Fruit fly (Drosophila melanogaster): ENCODE measurements around the gene Cyp304a1.
A peak's percentile ranks its signal among the peaks of the same experiment; 100 is the strongest.

Gene Cyp304a1

dm6 chr3R:12981334-12982166, 18.0 kb downstream of the Cyp304a1 start:
- peak; percentile 10 for TF ChIP-seq disco-r (GFP tag; optimal IDR thresholded peaks at IDR 0.05)
- peak; percentile 70 for TF ChIP-seq CG12391 (tag; optimal IDR thresholded peaks at IDR 0.05)
- TF ChIP-seq Trl (optimal IDR thresholded peaks at IDR 0.05): no peak
- TF ChIP-seq Trl (GFP tag; optimal IDR thresholded peaks at IDR 0.05): peak; percentile 40
- peak; percentile 60; the same call in 2 of the 3 replicates for TF ChIP-seq row (GFP tag; IDR thresholded peaks at IDR 0.05)
- TF ChIP-seq Mrtf (GFP tag; IDR thresholded peaks at IDR 0.05): peak; percentile 59; the same call in 1 of the 3 replicates
- TF ChIP-seq PHDP (tag; optimal IDR thresholded peaks at IDR 0.05): peak; percentile 67
- TF ChIP-seq B-H2 (GFP tag; optimal IDR thresholded peaks at IDR 0.05): no peak
- TF ChIP-seq ken (GFP tag; IDR thresholded peaks at IDR 0.05): peak; percentile 30; the same call in 1 of the 3 replicates
- peak; percentile 16 for TF ChIP-seq CG8944 (GFP tag; optimal IDR thresholded peaks at IDR 0.05)
- TF ChIP-seq HLH4C (GFP tag; IDR thresholded peaks at IDR 0.05; ENCODE audit: partially characterized antibody): no peak
- no peak for TF ChIP-seq pum (GFP tag; optimal IDR thresholded peaks at IDR 0.05)
- peak; percentile 41; the same call in 1 of the 2 replicates for TF ChIP-seq ranshi (GFP tag; IDR thresholded peaks at IDR 0.05)
- TF ChIP-seq her (GFP tag; optimal IDR thresholded peaks at IDR 0.05): no peak
- TF ChIP-seq CG10147 (GFP tag; optimal IDR thresholded peaks at IDR 0.05): no peak
- TF ChIP-seq btn (GFP tag; optimal IDR thresholded peaks at IDR 0.05): no peak
- TF ChIP-seq CG34422 (GFP tag; IDR thresholded peaks at IDR 0.05): 0 out of 3 replicates have a peak, but pooled peaks have one; percentile 6
- no peak; the same call in 1 of the 2 replicates for TF ChIP-seq Poxn (GFP tag; IDR thresholded peaks at IDR 0.05)
- peak; percentile 64; the same call in 1 of the 2 replicates for TF ChIP-seq CG6689 (GFP tag; IDR thresholded peaks at IDR 0.05)
- no peak for TF ChIP-seq CG13894 (tag; optimal IDR thresholded peaks at IDR 0.05)
- peak; percentile 16 for TF ChIP-seq CG3065 (GFP tag; optimal IDR thresholded peaks at IDR 0.05)
- TF ChIP-seq CG10462 (GFP tag; optimal IDR thresholded peaks at IDR 0.05): peak; percentile 19
- peak; percentile 62 for TF ChIP-seq lmd (GFP tag; IDR thresholded peaks at IDR 0.05)
- peak; percentile 11 for TF ChIP-seq CG1647 (GFP tag; optimal IDR thresholded peaks at IDR 0.05)
- TF ChIP-seq bbx (GFP tag; IDR thresholded peaks at IDR 0.05; ENCODE audit: partially characterized antibody): no peak
- TF ChIP-seq CG2889 (GFP tag; IDR thresholded peaks at IDR 0.05): no peak
- no peak for TF ChIP-seq HmgZ (tag; optimal IDR thresholded peaks at IDR 0.05)
- TF ChIP-seq Xrp1 (GFP tag; IDR thresholded peaks at IDR 0.05): peak; percentile 59
- TF ChIP-seq bcd (GFP tag; optimal IDR thresholded peaks at IDR 0.05): peak; percentile 71
- TF ChIP-seq CG3726 (GFP tag; IDR thresholded peaks at IDR 0.05): no peak
- peak; percentile 31 for TF ChIP-seq chn (GFP tag; optimal IDR thresholded peaks at IDR 0.05)
- TF ChIP-seq CG10366 (GFP tag; IDR thresholded peaks at IDR 0.05): no peak
- TF ChIP-seq h (optimal IDR thresholded peaks at IDR 0.05): no peak
- no peak for TF ChIP-seq Optix (GFP tag; IDR thresholded peaks at IDR 0.05)
- peak; percentile 78 for TF ChIP-seq phol (tag; optimal IDR thresholded peaks at IDR 0.05)
- peak; percentile 80 for TF ChIP-seq sens (GFP tag)
- no peak for TF ChIP-seq NK7.1 (GFP tag; optimal IDR thresholded peaks at IDR 0.05)
- TF ChIP-seq Ets65A (GFP tag): peak; percentile 18
- TF ChIP-seq da (GFP tag; optimal IDR thresholded peaks at IDR 0.05): peak; percentile 18
- TF ChIP-seq exex (tag; optimal IDR thresholded peaks at IDR 0.05): peak; percentile 1
- peak; percentile 85 for TF ChIP-seq CG2678 (tag; optimal IDR thresholded peaks at IDR 0.05)
- no peak for TF ChIP-seq unc-4 (GFP tag; IDR thresholded peaks at IDR 0.05; ENCODE audit: partially characterized antibody)
- TF ChIP-seq pfk (GFP tag; optimal IDR thresholded peaks at IDR 0.05): no peak
- TF ChIP-seq CG18764 (GFP tag; optimal IDR thresholded peaks at IDR 0.05): peak; percentile 40
- TF ChIP-seq Hr78 (GFP tag; optimal IDR thresholded peaks at IDR 0.05): peak in 1 of 2 experiments; percentile 39
- TF ChIP-seq Vsx1 (GFP tag; optimal IDR thresholded peaks at IDR 0.05): peak; percentile 32
- peak; percentile 29 for TF ChIP-seq Bteb2 (GFP tag; optimal IDR thresholded peaks at IDR 0.05)
- TF ChIP-seq pita (GFP tag; optimal IDR thresholded peaks at IDR 0.05): no peak
- TF ChIP-seq stwl (tag; optimal IDR thresholded peaks at IDR 0.05): no peak
- peak; percentile 40; the same call in 1 of the 2 replicates for TF ChIP-seq stc (GFP tag; IDR thresholded peaks at IDR 0.05)
